Fruit fly (Drosophila melanogaster) whole organism, embryonic: ENCODE measurements around the gene mRpL28.
A peak's percentile ranks its signal among the peaks of the same experiment; 100 is the strongest.

Experiments used
- Awh ChIP-seq: fragments of 200-800 bp; sonication (Bioruptor generic); IDR thresholded peaks from 2 replicates; pipeline ENCODE4, ENCODE4 v1.3.6; 2022; ENCODE audit warnings: missing biosample characterization, missing genetic modification characterization
- B-H1 ChIP-seq: fragments of 200-800 bp; sonication (Bioruptor generic); IDR thresholded peaks from 3 replicates; pipeline ENCODE4 v1.3.6; 2022; ENCODE audit warnings: missing biosample characterization, missing genetic modification characterization
- CG10147 ChIP-seq: fragments of 200-800 bp; sonication (Bioruptor generic); optimal IDR thresholded peaks from 2 replicates; lab custom pipeline; 2019; ENCODE audit warnings: missing biosample characterization, mild to moderate bottlenecking, missing genetic modification characterization, moderate library complexity
- CG10366 ChIP-seq: fragments of 200-800 bp; sonication (Bioruptor generic); IDR thresholded peaks from 2 replicates; pipeline ENCODE4 v1.3.6; 2022; ENCODE audit warnings: missing biosample characterization, missing genetic modification characterization
- CG10462 ChIP-seq: fragments of 200-800 bp; sonication (Bioruptor generic); optimal IDR thresholded peaks from 2 replicates; lab custom pipeline; 2016; ENCODE audit warnings: missing biosample characterization, missing genetic modification characterization
- CG11456 ChIP-seq: fragments of 200-800 bp; sonication (Bioruptor generic); IDR thresholded peaks from 3 replicates; pipeline ENCODE4 v1.3.6; 2022; ENCODE audit warnings: missing biosample characterization, missing genetic modification characterization
- CG14710 ChIP-seq: fragments of 200-800 bp; sonication (Bioruptor generic); optimal IDR thresholded peaks from 3 replicates; lab custom pipeline; 2019; ENCODE audit warnings: missing biosample characterization, mild to moderate bottlenecking, missing genetic modification characterization, moderate library complexity
- CG15073 ChIP-seq: fragments of 200-800 bp; sonication (Bioruptor generic); optimal IDR thresholded peaks from 2 replicates; lab custom pipeline; 2016; ENCODE audit warnings: missing biosample characterization, missing genetic modification characterization
- CG16779 ChIP-seq: fragments of 200-800 bp; sonication (Bioruptor generic); IDR thresholded peaks from 2 replicates; pipeline ENCODE4 v1.3.6; 2022; ENCODE audit warnings: missing biosample characterization, missing genetic modification characterization
- CG2116 ChIP-seq: fragments of 200-800 bp; sonication (Bioruptor generic); optimal IDR thresholded peaks from 3 replicates; lab custom pipeline; 2018; ENCODE audit warnings: missing biosample characterization, mild to moderate bottlenecking, missing genetic modification characterization
- CG2129 ChIP-seq: fragments of 200-800 bp; sonication (Bioruptor generic); IDR thresholded peaks from 2 replicates; pipeline ENCODE4 v1.3.6; 2022; ENCODE audit warnings: missing biosample characterization, missing genetic modification characterization; ENCODE audit not compliant: partially characterized antibody
- CG31441 ChIP-seq: fragments of 200-800 bp; sonication (Bioruptor generic); IDR thresholded peaks from 2 replicates; pipeline ENCODE4 v1.3.6; 2022; ENCODE audit warnings: missing biosample characterization, missing genetic modification characterization
- CG34422 ChIP-seq: fragments of 200-800 bp; sonication (Bioruptor generic); IDR thresholded peaks from 3 replicates; pipeline ENCODE4 v1.3.6; 2022; ENCODE audit warnings: missing biosample characterization, missing genetic modification characterization
- CG4424 ChIP-seq: fragments of 200-800 bp; sonication (Bioruptor generic); optimal IDR thresholded peaks from 3 replicates; lab custom pipeline; 2016; ENCODE audit warnings: missing biosample characterization, missing genetic modification characterization
- CG7928 ChIP-seq: fragments of 200-800 bp; sonication (Bioruptor generic); optimal IDR thresholded peaks from 2 replicates; lab custom pipeline; 2017; ENCODE audit warnings: missing biosample characterization, mild to moderate bottlenecking, missing genetic modification characterization
- CG8359 ChIP-seq: fragments of 200-800 bp; sonication (Bioruptor generic); optimal IDR thresholded peaks from 2 replicates; lab custom pipeline; 2017; ENCODE audit warnings: missing biosample characterization, mild to moderate bottlenecking, missing genetic modification characterization, borderline replicate concordance
- CHES-1-like ChIP-seq: fragments of 200-800 bp; sonication (Bioruptor generic); optimal IDR thresholded peaks from 2 replicates; lab custom pipeline; 2016; ENCODE audit warnings: missing biosample characterization, missing genetic modification characterization
- Deaf1 ChIP-seq: fragments of 200-800 bp; optimal IDR thresholded peaks from 3 replicates; lab custom pipeline; 2019; ENCODE audit warnings: missing biosample characterization, mild to moderate bottlenecking, missing genetic modification characterization, moderate library complexity
- Dek ChIP-seq: fragments of 200-800 bp; sonication (Bioruptor generic); optimal IDR thresholded peaks from 3 replicates; lab custom pipeline; 2019; ENCODE audit warnings: missing biosample characterization, mild to moderate bottlenecking, missing genetic modification characterization, moderate library complexity
- Dll ChIP-seq: fragments of 200-800 bp; sonication (Bioruptor generic); IDR thresholded peaks from 4 replicates; pipeline ENCODE4 v1.3.6; 2022; ENCODE audit warnings: missing biosample characterization, missing genetic modification characterization; ENCODE audit not compliant: partially characterized antibody
- Doc3 ChIP-seq: fragments of 200-800 bp; sonication (Bioruptor generic); IDR thresholded peaks from 3 replicates; pipeline ENCODE4 v1.3.6; 2022; ENCODE audit warnings: missing biosample characterization, missing genetic modification characterization; ENCODE audit not compliant: partially characterized antibody
- Dref ChIP-seq: fragments of 200-800 bp; sonication (Bioruptor generic); IDR thresholded peaks from 2 replicates; pipeline ENCODE4 v1.3.6; 2022; ENCODE audit warnings: missing biosample characterization, missing genetic modification characterization
- ERR ChIP-seq: fragments of 200-800 bp; sonication (Bioruptor generic); optimal IDR thresholded peaks from 2 replicates; lab custom pipeline; 2016; ENCODE audit warnings: missing biosample characterization, missing genetic modification characterization
- Eip74EF ChIP-seq, 2 experiments: fragments of 200-800 bp in 1 of 2; fragments of >200 bp in 1 of 2; sonication (Bioruptor generic) in 1 of 2; optimal IDR thresholded peaks; 2 replicates each; lab custom pipeline; 2017 to 2019; ENCODE audit warnings: missing biosample characterization in 2 of 2, missing genetic modification characterization in 2 of 2, mild to moderate bottlenecking in 1 of 2, moderate library complexity in 1 of 2
- HLH3B ChIP-seq: fragments of 200-800 bp; sonication (Bioruptor generic); IDR thresholded peaks from 2 replicates; pipeline ENCODE4 v1.3.6; 2022; ENCODE audit warnings: missing biosample characterization, missing genetic modification characterization
- Lhr ChIP-seq: fragments of 200-800 bp; sonication (Bioruptor generic); optimal IDR thresholded peaks from 3 replicates; lab custom pipeline; 2017; ENCODE audit warnings: mild to moderate bottlenecking, missing biosample characterization, missing genetic modification reagents, missing genetic modification characterization
- Ravus ChIP-seq: fragments of 200-800 bp; sonication (Bioruptor generic); IDR thresholded peaks from 2 replicates; pipeline ENCODE4 v1.3.6; 2022; ENCODE audit warnings: missing biosample characterization, missing genetic modification characterization
- Scr ChIP-seq: fragments of 200-800 bp; sonication (Bioruptor generic); IDR thresholded peaks from 2 replicates; pipeline ENCODE4 v1.3.6; 2022; ENCODE audit warnings: missing biosample characterization, missing genetic modification characterization; ENCODE audit not compliant: partially characterized antibody
- Sox102F ChIP-seq: fragments of 200-800 bp; sonication (Bioruptor generic); optimal IDR thresholded peaks from 2 replicates; lab custom pipeline; 2018; ENCODE audit warnings: missing biosample characterization, mild to moderate bottlenecking, missing genetic modification characterization, moderate library complexity
- Stat92E ChIP-seq, 3 experiments: fragments of >200 bp in 2 of 3; fragments of 200-800 bp in 1 of 3; sonication (Bioruptor generic) in 1 of 3; optimal IDR thresholded peaks; 2 replicates each; lab custom pipeline; 2017 to 2019; ENCODE audit warnings: missing biosample characterization in 3 of 3, missing genetic modification characterization in 3 of 3, mild to moderate bottlenecking in 1 of 3, moderate library complexity in 1 of 3
- YL-1 ChIP-seq: fragments of 200-800 bp; sonication (Bioruptor generic); optimal IDR thresholded peaks from 3 replicates; lab custom pipeline; 2017; ENCODE audit warnings: missing biosample characterization, mild to moderate bottlenecking, missing genetic modification characterization
- al ChIP-seq: fragments of 200-800 bp; sonication (Bioruptor generic); IDR thresholded peaks from 2 replicates; pipeline ENCODE4 v1.3.6; 2022; ENCODE audit warnings: missing biosample characterization, missing genetic modification characterization
- ash1 ChIP-seq: fragments of 200-800 bp; sonication (Bioruptor generic); optimal IDR thresholded peaks from 2 replicates; lab custom pipeline; 2018; ENCODE audit warnings: missing biosample characterization, mild to moderate bottlenecking, missing genetic modification characterization
- az2 ChIP-seq: fragments of 200-800 bp; sonication (Bioruptor generic); optimal IDR thresholded peaks from 3 replicates; lab custom pipeline; 2016; ENCODE audit warnings: missing biosample characterization, missing genetic modification characterization
- chinmo ChIP-seq: fragments of 200-800 bp; sonication (Bioruptor generic); IDR thresholded peaks from 4 replicates; pipeline ENCODE4 v1.3.6; 2022; ENCODE audit warnings: missing biosample characterization, missing genetic modification characterization; ENCODE audit not compliant: partially characterized antibody
- ewg ChIP-seq: fragments of 200-800 bp; sonication (Bioruptor generic); optimal IDR thresholded peaks from 3 replicates; lab custom pipeline; 2017; ENCODE audit warnings: mild to moderate bottlenecking, missing biosample characterization, missing genetic modification reagents, missing genetic modification characterization
- gcm ChIP-seq: fragments of 200-800 bp; sonication (Bioruptor generic); optimal IDR thresholded peaks from 2 replicates; lab custom pipeline; 2019; ENCODE audit warnings: missing biosample characterization, mild to moderate bottlenecking, missing genetic modification characterization, moderate library complexity
- h ChIP-seq: fragments of >200 bp; optimal IDR thresholded peaks from 2 replicates; lab custom pipeline; 2017
- jing ChIP-seq: fragments of 200-800 bp; sonication (Bioruptor generic); optimal IDR thresholded peaks from 2 replicates; lab custom pipeline; 2018; ENCODE audit warnings: missing biosample characterization, mild to moderate bottlenecking, missing genetic modification characterization
- kah ChIP-seq: fragments of 200-800 bp; sonication (Bioruptor generic); optimal IDR thresholded peaks from 2 replicates; lab custom pipeline; 2018; ENCODE audit warnings: missing biosample characterization, mild to moderate bottlenecking, missing genetic modification characterization
- kni ChIP-seq: fragments of 200-800 bp; sonication (Bioruptor generic); optimal IDR thresholded peaks from 3 replicates; lab custom pipeline; 2017; ENCODE audit warnings: mild to moderate bottlenecking, missing biosample characterization, missing genetic modification reagents, missing genetic modification characterization
- pb ChIP-seq: fragments of 200-800 bp; sonication (Bioruptor generic); optimal IDR thresholded peaks from 3 replicates; lab custom pipeline; 2016; ENCODE audit warnings: missing biosample characterization, missing genetic modification characterization
- pita ChIP-seq: fragments of 200-800 bp; sonication (Bioruptor generic); optimal IDR thresholded peaks from 2 replicates; lab custom pipeline; 2017; ENCODE audit warnings: missing biosample characterization, mild to moderate bottlenecking, missing genetic modification characterization
- prd ChIP-seq, 3 experiments: fragments of >200 bp in 2 of 3; fragments of 200-800 bp in 1 of 3; sonication (Bioruptor generic) in 1 of 3; optimal IDR thresholded peaks in 2 of 3; IDR thresholded peaks in 1 of 3; 2 replicates in 2 of 3; 3 replicates in 1 of 3; pipeline versions ENCODE4 v1.3.6 to Lab custom; 2017 to 2022; ENCODE audit warnings: missing biosample characterization in 1 of 3, missing genetic modification characterization in 1 of 3
- sim ChIP-seq: fragments of 200-800 bp; sonication (Bioruptor generic); IDR thresholded peaks from 2 replicates; pipeline ENCODE4 v1.3.6; 2022; ENCODE audit warnings: missing biosample characterization, missing genetic modification characterization
- sima ChIP-seq: fragments of 200-800 bp; sonication (Bioruptor generic); optimal IDR thresholded peaks from 2 replicates; lab custom pipeline; 2016; ENCODE audit warnings: missing biosample characterization, missing genetic modification characterization
- slp2 ChIP-seq: fragments of 200-800 bp; sonication (Bioruptor generic); optimal IDR thresholded peaks from 2 replicates; lab custom pipeline; 2016; ENCODE audit warnings: missing biosample characterization, missing genetic modification characterization
- sug ChIP-seq: fragments of 200-800 bp; optimal IDR thresholded peaks from 2 replicates; lab custom pipeline; 2019; ENCODE audit warnings: missing biosample characterization, mild to moderate bottlenecking, missing genetic modification characterization, moderate library complexity
- zf30C ChIP-seq: fragments of 200-800 bp; sonication (Bioruptor generic); optimal IDR thresholded peaks from 3 replicates; lab custom pipeline; 2018; ENCODE audit warnings: missing biosample characterization, mild to moderate bottlenecking, missing genetic modification characterization

The mRpL28 gene

dm6 chr2L:5010784-5011260 is 37.0 kb downstream of the mRpL28 start, which contains the start of the genes CG31917, Tfb5 and SelT (continued):
- peak; percentile 83 for TF ChIP-seq Doc3 (GFP tag; lab: Robert Waterston, UW)
- TF ChIP-seq Stat92E (GFP tag; optimal IDR thresholded peaks at IDR 0.05; lab: Kevin White, UChicago): peak in 1 of 3 experiments; percentile 59
- TF ChIP-seq Deaf1 (tag; lab: Kevin White, UChicago): no peak
- TF ChIP-seq al (GFP tag; lab: Robert Waterston, UW): no peak
- peak in 1 of 2 experiments; percentile 4 for TF ChIP-seq Eip74EF (GFP tag; optimal IDR thresholded peaks at IDR 0.05; lab: Kevin White, UChicago)
- TF ChIP-seq CG34422 (GFP tag; lab: Robert Waterston, UW): peak; percentile 39; the same call in 2 of the 3 replicates
- peak; percentile 36 for TF ChIP-seq ewg (GFP tag; lab: Kevin White, UChicago)
- peak; percentile 71 for TF ChIP-seq CHES-1-like (GFP tag; lab: Kevin White, UChicago)
- no peak for TF ChIP-seq zf30C
- TF ChIP-seq B-H1 (GFP tag; lab: Robert Waterston, UW): no peak
- peak; percentile 25 for TF ChIP-seq ERR (GFP tag; lab: Kevin White, UChicago)
- TF ChIP-seq CG7928 (GFP tag; lab: Kevin White, UChicago): peak; percentile 46
- TF ChIP-seq CG16779 (GFP tag; lab: Robert Waterston, UW): no peak
- no peak for TF ChIP-seq kni (GFP tag; lab: Kevin White, UChicago)
- peak; percentile 61 for TF ChIP-seq gcm
- TF ChIP-seq pita (GFP tag; lab: Kevin White, UChicago): no peak
- peak; percentile 60 for TF ChIP-seq CG2129
- TF ChIP-seq CG10462: peak; percentile 12
- TF ChIP-seq prd (optimal IDR thresholded peaks at IDR 0.05; lab: Kevin White, UChicago): no peak
- TF ChIP-seq prd (GFP tag; IDR thresholded peaks at IDR 0.05; lab: Robert Waterston, UW): peak; percentile 55; the same call in 2 of the 3 replicates
- no peak for TF ChIP-seq CG11456
- peak; percentile 35; the same call in 1 of the 2 replicates for TF ChIP-seq CG10366 (GFP tag; lab: Robert Waterston, UW)
- peak; percentile 45 for TF ChIP-seq Dek (tag; lab: Kevin White, UChicago)
- TF ChIP-seq kah (GFP tag; lab: Kevin White, UChicago): no peak
- TF ChIP-seq CG15073 (GFP tag; lab: Kevin White, UChicago): no peak
- TF ChIP-seq Ravus (GFP tag; lab: Robert Waterston, UW): no peak
- no peak for TF ChIP-seq sug (tag; lab: Kevin White, UChicago)
- peak; percentile 51 for TF ChIP-seq Sox102F (GFP tag; lab: Kevin White, UChicago)
- no peak for TF ChIP-seq chinmo (GFP tag; lab: Robert Waterston, UW)
- TF ChIP-seq Dll (GFP tag; lab: Robert Waterston, UW): peak; percentile 89
- no peak for TF ChIP-seq CG31441 (GFP tag; lab: Robert Waterston, UW)
- TF ChIP-seq CG2116 (GFP tag; lab: Kevin White, UChicago): peak; percentile 56
- TF ChIP-seq ash1 (GFP tag; lab: Kevin White, UChicago): no peak
- TF ChIP-seq sima (GFP tag; lab: Kevin White, UChicago): no peak
- TF ChIP-seq h (lab: Kevin White, UChicago): no peak
- TF ChIP-seq Awh: no peak
- peak; percentile 36 for TF ChIP-seq az2
- no peak for TF ChIP-seq CG10147 (GFP tag; lab: Kevin White, UChicago)
- TF ChIP-seq CG14710: peak; percentile 69
- peak; percentile 59 for TF ChIP-seq Dref (GFP tag; lab: Robert Waterston, UW)
- peak; percentile 45; the same call in 1 of the 2 replicates for TF ChIP-seq HLH3B (GFP tag; lab: Robert Waterston, UW)
- peak; percentile 86 for TF ChIP-seq Scr (GFP tag; lab: Robert Waterston, UW)
- peak; percentile 28 for TF ChIP-seq Lhr (GFP tag; lab: Kevin White, UChicago)
- TF ChIP-seq YL-1: peak; percentile 73
- no peak for TF ChIP-seq slp2
- TF ChIP-seq CG4424: peak; percentile 52
- no peak for TF ChIP-seq jing
- TF ChIP-seq CG8359 (GFP tag; lab: Kevin White, UChicago): no peak
- TF ChIP-seq pb (GFP tag; lab: Kevin White, UChicago): no peak
- no peak for TF ChIP-seq sim
